Fruit fly (Drosophila melanogaster) whole organism, adult: ENCODE results near the gene CG4297.

ENCODE experiments used
- CG11617 ChIP-seq: fragments of 200-800 bp; sonication (Bioruptor generic); optimal IDR thresholded peaks from 2 replicates; lab custom pipeline; 2017; ENCODE audit warnings: mild to moderate bottlenecking, missing biosample characterization, missing genetic modification reagents, missing genetic modification characterization
- CG12768 ChIP-seq: fragments of 200-800 bp; sonication (Bioruptor generic); optimal IDR thresholded peaks from 2 replicates; lab custom pipeline; 2017; ENCODE audit warnings: missing biosample characterization, missing genetic modification characterization, mild to moderate bottlenecking, moderate library complexity, missing genetic modification reagents
- CG7101 ChIP-seq: fragments of 200-800 bp; sonication (Bioruptor generic); optimal IDR thresholded peaks from 2 replicates; lab custom pipeline; 2018; ENCODE audit warnings: missing biosample characterization, mild to moderate bottlenecking, missing genetic modification characterization, moderate library complexity
- Mnt ChIP-seq: fragments of 200-800 bp; sonication (Bioruptor generic); optimal IDR thresholded peaks from 2 replicates; lab custom pipeline; 2016; ENCODE audit warnings: missing biosample characterization, mild to moderate bottlenecking, missing genetic modification characterization
- ovo ChIP-seq: fragments of 200-800 bp; sonication (Bioruptor generic); optimal IDR thresholded peaks from 2 replicates; lab custom pipeline; 2016; ENCODE audit warnings: missing biosample characterization, missing genetic modification characterization
- tj ChIP-seq: fragments of 200-800 bp; sonication (Bioruptor generic); optimal IDR thresholded peaks from 3 replicates; lab custom pipeline; 2017; ENCODE audit warnings: missing biosample characterization, mild to moderate bottlenecking, missing genetic modification characterization, moderate library complexity

DNA sequence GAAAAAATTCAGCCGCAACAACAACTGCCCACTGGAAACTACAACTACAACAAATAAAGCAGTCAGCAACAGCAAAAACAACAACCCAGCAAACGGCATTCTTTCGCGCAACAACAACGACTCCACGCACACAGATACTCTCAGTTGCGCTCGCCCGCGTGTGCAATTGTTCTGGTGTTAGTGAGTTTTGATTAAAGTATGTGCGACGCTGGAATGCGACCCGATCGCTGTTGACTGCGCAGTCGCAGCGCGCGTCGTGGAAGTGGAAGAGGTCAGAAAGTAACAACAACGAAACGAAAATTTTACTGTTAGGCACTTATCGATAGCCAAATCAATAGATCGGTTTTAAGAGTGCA is 40.4 kb downstream of the CG4297 start:
- TF ChIP-seq CG7101 (tag; lab: Kevin White, UChicago) (no peak), Mnt (GFP tag; lab: Kevin White, UChicago) (no peak), ovo (GFP tag; lab: Kevin White, UChicago) (no peak), CG11617 (GFP tag; lab: Kevin White, UChicago) (no peak), CG12768 (no peak), tj (no peak)
